Worm (Caenorhabditis elegans): ENCODE results near the gene Y39A3A.4.

- TF ChIP-seq F49E8.2 (tag; optimal IDR thresholded peaks at IDR 0.05; ENCODE audit: insufficient read depth) (no peak), ceh-58 (GFP tag; IDR thresholded peaks at IDR 0.05) (no peak), hsf-1 (GFP tag; IDR thresholded peaks at IDR 0.05) (no peak), nfya-1 (tag; optimal IDR thresholded peaks at IDR 0.05; ENCODE audit: borderline replicate concordance, insufficient read depth) (no peak), F57A8.1 (GFP tag; optimal IDR thresholded peaks at IDR 0.05) (no peak), ztf-22 (GFP tag; optimal IDR thresholded peaks at IDR 0.05) (no peak), athp-1 (tag; optimal IDR thresholded peaks at IDR 0.05) (no peak), Y53F4B.3 (GFP tag; IDR thresholded peaks at IDR 0.05) (no peak), Y95B8A.8 (GFP tag; IDR thresholded peaks at IDR 0.05) (no peak), egrh-3 (GFP tag; IDR thresholded peaks at IDR 0.05) (no peak), ceh-100 (GFP tag; IDR thresholded peaks at IDR 0.05) (no peak), hlh-26 (GFP tag; conservative IDR thresholded peaks at IDR 0.05) (no peak)
These were observed 36.3 kb upstream of the Y39A3A.4 start for ce11 chrIII:2112601-2113176.

Data from whole organism, young adult.